Worm (Caenorhabditis elegans) whole organism, late embryonic: ENCODE measurements around the gene ZK1037.6.

Experiments used
- ama-1 ChIP-seq: fragments of 150-350 bp; optimal IDR thresholded peaks from 2 replicates; lab custom pipeline; 2014
- ceh-31 ChIP-seq: sonication (generic microtip); optimal IDR thresholded peaks from 2 replicates; lab custom pipeline; 2016; ENCODE audit warnings: missing genetic modification characterization, missing compliant biosample characterization
- fkh-10 ChIP-seq: fragments of 150-350 bp; optimal IDR thresholded peaks from 2 replicates; lab custom pipeline; 2014; ENCODE audit warnings: missing biosample characterization, missing genetic modification reagents, missing genetic modification characterization
- fkh-6 ChIP-seq: sonication (generic microtip); optimal IDR thresholded peaks from 2 replicates; lab custom pipeline; 2016; ENCODE audit warnings: missing genetic modification characterization, missing compliant biosample characterization
- madf-2 ChIP-seq: sonication (generic microtip); optimal IDR thresholded peaks from 2 replicates; lab custom pipeline; 2017; ENCODE audit warnings: missing genetic modification characterization, missing compliant biosample characterization
- nfya-1 ChIP-seq: sonication (generic microtip); optimal IDR thresholded peaks from 2 replicates; lab custom pipeline; 2017; ENCODE audit warnings: missing genetic modification characterization, mild to moderate bottlenecking, missing compliant biosample characterization, antibody characterized with exemption, moderate library complexity
- pqm-1 ChIP-seq: sonication (generic microtip); optimal IDR thresholded peaks from 2 replicates; lab custom pipeline; 2016; ENCODE audit warnings: missing genetic modification characterization, missing compliant biosample characterization
- pros-1 ChIP-seq: fragments of 150-350 bp; optimal IDR thresholded peaks from 2 replicates; lab custom pipeline; 2014; ENCODE audit warnings: missing biosample characterization, missing genetic modification reagents, missing genetic modification characterization
- rnt-1 ChIP-seq: sonication (generic microtip); optimal IDR thresholded peaks from 2 replicates; lab custom pipeline; 2016; ENCODE audit warnings: missing genetic modification characterization, missing compliant biosample characterization
- sox-2 ChIP-seq: fragments of 200-800 bp; sonication (Bioruptor generic); IDR thresholded peaks from 2 replicates; pipeline ENCODE4 v1.3.6; 2022; ENCODE audit warnings: missing genetic modification reagents, missing genetic modification characterization, missing compliant biosample characterization

DNA sequence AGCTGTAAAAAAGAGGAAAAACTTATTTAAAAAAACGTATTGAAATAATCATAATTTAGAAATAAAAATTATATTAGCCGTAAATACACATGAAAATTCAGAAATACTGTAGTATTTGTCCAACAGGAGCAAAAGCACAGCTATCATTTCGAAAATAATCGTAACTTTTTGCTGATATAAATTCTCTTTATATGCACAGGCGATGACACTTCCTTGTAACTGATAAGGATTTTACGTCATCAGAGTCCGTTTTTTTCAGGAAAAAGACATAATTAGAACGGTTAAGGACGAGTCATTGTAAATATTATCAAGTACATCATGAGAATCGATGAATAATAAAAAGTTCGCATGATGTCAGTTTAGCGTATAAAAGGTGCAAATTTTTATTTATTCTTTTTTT is 4.2 kb downstream of the ZK1037.6 start:
- TF ChIP-seq rnt-1 (tag; lab: Kevin White, UChicago) (no peak), ceh-31 (tag; lab: Kevin White, UChicago) (no peak), pros-1 (tag; lab: Kevin White, UChicago) (no peak), nfya-1 (tag; lab: Kevin White, UChicago) (no peak), fkh-6 (tag; lab: Kevin White, UChicago) (no peak), fkh-10 (GFP tag; lab: Kevin White, UChicago) (no peak), sox-2 (GFP tag; lab: Robert Waterston, UW) (no peak), madf-2 (tag; lab: Kevin White, UChicago) (no peak), ama-1 (lab: Kevin White, UChicago) (no peak), pqm-1 (no peak)
